Worm (Caenorhabditis elegans) whole organism, L3 larva: Measurements from ENCODE around the gene F49H6.12.

Experiments
- ZK546.5 ChIP-seq: sonication (generic microtip); optimal IDR thresholded peaks from 2 replicates; lab custom pipeline; 2017; ENCODE audit warnings: missing biosample characterization, missing genetic modification characterization
- aly-2 ChIP-seq: fragments of 150-350 bp; optimal IDR thresholded peaks from 2 replicates; lab custom pipeline; 2014; ENCODE audit warnings: missing biosample characterization, missing genetic modification characterization
- ceh-16 ChIP-seq: sonication (generic microtip); optimal IDR thresholded peaks from 2 replicates; lab custom pipeline; 2017; ENCODE audit warnings: missing biosample characterization, missing genetic modification characterization
- ceh-82 ChIP-seq: fragments of 150-350 bp; optimal IDR thresholded peaks from 2 replicates; lab custom pipeline; 2014; ENCODE audit warnings: missing biosample characterization, missing genetic modification characterization
- daf-12 ChIP-seq: fragments of 150-350 bp; optimal IDR thresholded peaks from 2 replicates; lab custom pipeline; 2014; ENCODE audit warnings: missing biosample characterization, missing genetic modification reagents, missing genetic modification characterization
- egl-27 ChIP-seq: sonication (generic microtip); optimal IDR thresholded peaks from 4 replicates; lab custom pipeline; 2017; ENCODE audit warnings: missing biosample characterization, missing genetic modification reagents, missing genetic modification characterization
- elt-1 ChIP-seq: fragments of 150-350 bp; optimal IDR thresholded peaks from 2 replicates; lab custom pipeline; 2014; ENCODE audit warnings: missing biosample characterization, missing genetic modification characterization
- elt-2 ChIP-seq: sonication (generic microtip); optimal IDR thresholded peaks from 2 replicates; lab custom pipeline; 2016; ENCODE audit warnings: missing genetic modification reagents, mild to moderate bottlenecking, missing genetic modification characterization, missing compliant biosample characterization
- elt-3 ChIP-seq, 3 experiments: fragments of 150-350 bp in 1 of 3; sonication (generic microtip) in 2 of 3; optimal IDR thresholded peaks; 2 replicates in 2 of 3; 4 replicates in 1 of 3; lab custom pipeline; 2014 to 2017; ENCODE audit warnings: missing biosample characterization in 3 of 3, missing genetic modification characterization in 3 of 3
- eor-1 ChIP-seq, 2 experiments: fragments of 150-350 bp; optimal IDR thresholded peaks; 2 replicates each; lab custom pipeline; 2014 to 2018; ENCODE audit warnings: missing biosample characterization in 2 of 2, missing genetic modification characterization in 2 of 2
- fkh-2 ChIP-seq: fragments of 150-350 bp; optimal IDR thresholded peaks from 2 replicates; lab custom pipeline; 2014; ENCODE audit warnings: missing biosample characterization, missing genetic modification reagents, missing genetic modification characterization
- hmg-11 ChIP-seq: sonication (generic microtip); optimal IDR thresholded peaks from 2 replicates; lab custom pipeline; 2016; ENCODE audit warnings: missing genetic modification characterization, missing compliant biosample characterization
- jun-1 ChIP-seq: fragments of 150-350 bp; optimal IDR thresholded peaks from 2 replicates; lab custom pipeline; 2014; ENCODE audit warnings: missing biosample characterization, missing genetic modification reagents, missing genetic modification characterization
- lin-39 ChIP-seq: fragments of 150-350 bp; optimal IDR thresholded peaks from 2 replicates; lab custom pipeline; 2018; ENCODE audit warnings: missing biosample characterization, missing genetic modification reagents, missing genetic modification characterization
- lsy-12 ChIP-seq: sonication (generic microtip); optimal IDR thresholded peaks from 2 replicates; lab custom pipeline; 2016; ENCODE audit warnings: mild to moderate bottlenecking, missing genetic modification characterization, missing compliant biosample characterization
- nfya-1 ChIP-seq: sonication (generic microtip); optimal IDR thresholded peaks from 2 replicates; lab custom pipeline; 2017; ENCODE audit warnings: missing genetic modification characterization, mild to moderate bottlenecking, missing compliant biosample characterization, antibody characterized with exemption, moderate library complexity; ENCODE audit not compliant: insufficient read depth
- nhr-12 ChIP-seq: fragments of 150-350 bp; optimal IDR thresholded peaks from 2 replicates; lab custom pipeline; 2014; ENCODE audit warnings: missing biosample characterization, missing genetic modification characterization
- nhr-23 ChIP-seq: fragments of 150-350 bp; optimal IDR thresholded peaks from 2 replicates; lab custom pipeline; 2014; ENCODE audit warnings: missing biosample characterization, missing genetic modification reagents, missing genetic modification characterization
- nhr-237 ChIP-seq: fragments of 150-350 bp; optimal IDR thresholded peaks from 2 replicates; lab custom pipeline; 2014; ENCODE audit warnings: missing biosample characterization, missing genetic modification characterization
- nhr-28 ChIP-seq: fragments of 150-350 bp; optimal IDR thresholded peaks from 2 replicates; lab custom pipeline; 2014; ENCODE audit warnings: missing biosample characterization, missing genetic modification characterization
- nhr-43 ChIP-seq: sonication (generic microtip); optimal IDR thresholded peaks from 2 replicates; lab custom pipeline; 2016; ENCODE audit warnings: mild to moderate bottlenecking, missing genetic modification characterization, missing compliant biosample characterization; ENCODE audit not compliant: poor library complexity, severe bottlenecking
- nhr-67 ChIP-seq: fragments of 150-350 bp; optimal IDR thresholded peaks from 2 replicates; lab custom pipeline; 2014; ENCODE audit warnings: missing biosample characterization, missing genetic modification characterization
- nhr-76 ChIP-seq: fragments of 150-350 bp; sonication (generic microtip); optimal IDR thresholded peaks from 5 replicates; lab custom pipeline; 2014; ENCODE audit warnings: missing biosample characterization, missing genetic modification characterization
- nhr-77 ChIP-seq: fragments of 150-350 bp; optimal IDR thresholded peaks from 2 replicates; lab custom pipeline; 2014; ENCODE audit warnings: missing biosample characterization, missing genetic modification characterization
- pha-4 ChIP-seq: fragments of 150-350 bp; optimal IDR thresholded peaks from 2 replicates; lab custom pipeline; 2014; ENCODE audit warnings: missing biosample characterization, missing genetic modification reagents, missing genetic modification characterization
- pqm-1 ChIP-seq: fragments of 150-350 bp; optimal IDR thresholded peaks from 2 replicates; lab custom pipeline; 2017; ENCODE audit warnings: missing biosample characterization, missing genetic modification characterization, inconsistent platforms
- snpc-4 ChIP-seq: fragments of 150-350 bp; optimal IDR thresholded peaks from 2 replicates; lab custom pipeline; 2014; ENCODE audit warnings: missing biosample characterization, missing genetic modification characterization
- tbx-2 ChIP-seq: sonication (generic microtip); optimal IDR thresholded peaks from 2 replicates; lab custom pipeline; 2016; ENCODE audit warnings: mild to moderate bottlenecking, missing genetic modification characterization, missing compliant biosample characterization
- unc-39 ChIP-seq: sonication (generic microtip); optimal IDR thresholded peaks from 4 replicates; lab custom pipeline; 2017; ENCODE audit warnings: missing biosample characterization, missing genetic modification characterization
- zag-1 ChIP-seq: fragments of 150-350 bp; optimal IDR thresholded peaks from 2 replicates; lab custom pipeline; 2014; ENCODE audit warnings: missing biosample characterization, missing genetic modification characterization
- ztf-11 ChIP-seq: fragments of 150-350 bp; optimal IDR thresholded peaks from 2 replicates; lab custom pipeline; 2014; ENCODE audit warnings: missing biosample characterization, missing genetic modification characterization
- ztf-4 ChIP-seq: fragments of 150-350 bp; optimal IDR thresholded peaks from 2 replicates; lab custom pipeline; 2014; ENCODE audit warnings: missing biosample characterization, missing genetic modification characterization

Gene F49H6.12

DNA sequence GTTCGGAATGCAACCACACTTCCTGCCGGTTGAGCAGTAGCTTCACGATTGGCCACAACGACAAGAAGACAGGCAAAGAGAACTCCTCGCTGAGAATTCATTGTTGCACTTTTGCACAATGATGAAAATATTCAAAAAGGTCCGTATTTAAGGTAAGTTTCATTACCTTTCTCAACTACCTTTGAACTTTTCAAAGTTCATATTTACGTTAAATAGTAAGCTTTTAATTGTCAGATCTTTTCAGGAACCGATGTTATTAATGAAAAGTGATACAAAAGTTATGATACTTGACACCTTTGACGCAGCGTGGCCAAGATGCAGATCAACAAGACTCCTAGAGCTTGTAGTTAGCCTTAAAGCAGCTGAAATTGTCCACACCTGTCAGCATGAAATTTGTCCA, at the start of gene F49H6.12:
Gene F49H6.12 (minus strand): TSS at position 101 of the 400 bp plus-strand sequence.
- TF ChIP-seq elt-3 (tag; optimal IDR thresholded peaks at IDR 0.05; lab: Kevin White, UChicago) (no peak), lsy-12 (tag; lab: Kevin White, UChicago) (no peak), pqm-1 (tag; lab: Kevin White, UChicago) (no peak), nhr-43 (tag; lab: Kevin White, UChicago) (no peak), eor-1 (tag; optimal IDR thresholded peaks at IDR 0.05; lab: Kevin White, UChicago) (no peak), ztf-11 (tag; lab: Kevin White, UChicago) (no peak), ZK546.5 (tag; lab: Kevin White, UChicago) (no peak), nhr-76 (tag; lab: Kevin White, UChicago) (no peak), elt-1 (tag; lab: Kevin White, UChicago) (no peak), snpc-4 (no peak)

- TF ChIP-seq nfya-1 (no peak), elt-2 (tag; lab: Kevin White, UChicago) (no peak), aly-2 (tag; lab: Kevin White, UChicago) (no peak), nhr-76 (tag; lab: Kevin White, UChicago) (no peak), egl-27 (tag; lab: Kevin White, UChicago) (no peak), pha-4 (no peak), ceh-16 (tag; lab: Kevin White, UChicago) (no peak), nhr-77 (tag; lab: Kevin White, UChicago) (no peak), unc-39 (no peak), zag-1 (tag; lab: Kevin White, UChicago) (no peak), hmg-11 (tag; lab: Kevin White, UChicago) (no peak)
Measured at ce11 chrV:17068839-17069238, 47.6 kb upstream of the F49H6.12 start, which contains the start of gene T05E12.8. Gene T05E12.8, plus strand, starts transcription at chrV:17069139.

- TF ChIP-seq pha-4 (no peak), nhr-23 (tag; lab: Kevin White, UChicago) (no peak)
Measured at ce11 chrV:17066634-17067033, 45.4 kb upstream of the F49H6.12 start.

DNA sequence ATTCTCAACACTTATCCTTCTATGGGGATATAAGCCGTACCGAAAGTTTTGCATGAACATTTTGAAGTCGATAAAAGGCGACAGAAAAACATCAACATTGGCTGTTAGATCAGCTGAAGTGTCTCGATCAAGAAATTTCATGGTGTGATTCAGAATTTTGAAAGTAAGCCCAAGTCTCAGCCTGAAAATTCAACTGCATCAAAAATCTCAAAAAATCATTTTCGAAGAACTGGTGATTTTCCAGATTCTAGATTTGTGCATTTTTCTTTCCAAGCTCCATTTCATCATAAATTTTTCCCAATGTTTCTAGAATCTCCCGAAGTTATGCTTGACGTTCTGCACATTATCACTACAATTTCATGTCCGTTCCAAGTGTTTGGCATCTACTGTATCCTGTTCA, 43.4 kb upstream of the F49H6.12 start, which contains the start of gene srh-255:
Gene srh-255 (plus strand): TSS at position 301 of the 400 bp plus-strand sequence.
- no peak for TF ChIP-seq hmg-11 (tag; lab: Kevin White, UChicago)
- no peak for TF ChIP-seq nhr-76 (tag; lab: Kevin White, UChicago)
- no peak for TF ChIP-seq ZK546.5 (tag; lab: Kevin White, UChicago)
- TF ChIP-seq pha-4, result no peak
- TF ChIP-seq ztf-4, result no peak

- TF ChIP-seq fkh-2 (tag; lab: Kevin White, UChicago), result no peak
- no peak for TF ChIP-seq nhr-237 (tag; lab: Kevin White, UChicago)
- no peak for TF ChIP-seq nhr-12 (tag; lab: Kevin White, UChicago)
- TF ChIP-seq ceh-16 (tag; lab: Kevin White, UChicago), result no peak
- TF ChIP-seq nhr-67 (tag; lab: Kevin White, UChicago), result no peak
- TF ChIP-seq tbx-2, result no peak
- TF ChIP-seq nhr-28 (tag; lab: Kevin White, UChicago), result no peak
- no peak for TF ChIP-seq jun-1
Measured at ce11 chrV:17061585-17061984, 40.3 kb upstream of the F49H6.12 start, which contains the start of gene F28B1.9. Gene F28B1.9, plus strand, starts transcription at chrV:17061885.

DNA sequence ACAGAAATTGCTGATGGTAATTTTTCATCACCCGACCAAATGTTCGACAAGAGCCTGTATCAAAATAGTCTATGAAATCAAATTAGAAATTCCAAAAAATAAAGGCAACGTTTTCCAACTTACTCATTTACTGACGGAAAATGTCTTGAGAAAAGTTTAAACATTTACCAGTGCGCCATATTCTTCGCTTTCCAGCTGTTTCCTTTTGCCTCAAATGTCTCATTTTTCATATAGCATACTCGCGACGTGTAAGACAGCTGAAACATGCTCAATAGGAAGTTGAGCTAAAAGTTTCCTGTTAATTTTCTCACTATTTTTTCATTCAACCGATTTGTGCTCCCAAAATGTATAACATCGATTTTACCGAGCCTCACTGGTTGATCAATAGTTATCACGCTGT, 38.7 kb upstream of the F49H6.12 start, which contains the start of gene sri-66:
Gene sri-66 (plus strand): TSS at position 301 of the 400 bp plus-strand sequence.
- TF ChIP-seq ceh-82 (tag; lab: Kevin White, UChicago) (no peak), nhr-237 (tag; lab: Kevin White, UChicago) (no peak), elt-1 (tag; lab: Kevin White, UChicago) (no peak)

- no peak for TF ChIP-seq aly-2 (tag; lab: Kevin White, UChicago)
- TF ChIP-seq zag-1 (tag; lab: Kevin White, UChicago), result no peak
- no peak for TF ChIP-seq nfya-1
- no peak for TF ChIP-seq ztf-4
- TF ChIP-seq daf-12 (tag; lab: Kevin White, UChicago), result no peak
- TF ChIP-seq nhr-237 (tag; lab: Kevin White, UChicago), result no peak
- TF ChIP-seq nhr-67 (tag; lab: Kevin White, UChicago), result no peak
- TF ChIP-seq pha-4, result no peak
- no peak for TF ChIP-seq nhr-23 (tag; lab: Kevin White, UChicago)
- TF ChIP-seq ztf-11 (tag; lab: Kevin White, UChicago), result no peak
- no peak for TF ChIP-seq lin-39
- TF ChIP-seq, all 47 proteins: peak for 0
Measured at ce11 chrV:17044500-17044899, 23.2 kb upstream of the F49H6.12 start, which contains the start of gene F28B1.2. Gene F28B1.2, plus strand, starts transcription at chrV:17044800.
